Fruit fly (Drosophila melanogaster): ENCODE measurements around the gene CG44532.
A peak's percentile ranks its signal among the peaks of the same experiment; 100 is the strongest.

The CG44532 gene

dm6 chrX:9136776-9137550, 24.9 kb upstream of the CG44532 start (continued):
- TF ChIP-seq stc (GFP tag; IDR thresholded peaks at IDR 0.05) (peak; percentile 52; the same call in 1 of the 2 replicates), CG12769 (tag; optimal IDR thresholded peaks at IDR 0.05) (peak; percentile 37), hkb (optimal IDR thresholded peaks at IDR 0.05) (no peak), hkb (GFP tag; IDR thresholded peaks at IDR 0.05) (peak; percentile 62), CG10209 (GFP tag; optimal IDR thresholded peaks at IDR 0.05) (peak; percentile 22), CG3281 (GFP tag; optimal IDR thresholded peaks at IDR 0.05) (peak; percentile 34), tin (GFP tag; optimal IDR thresholded peaks at IDR 0.05) (peak; percentile 37), Camta (GFP tag; optimal IDR thresholded peaks at IDR 0.05) (peak; percentile 41), lola (GFP tag; optimal IDR thresholded peaks at IDR 0.05) (peak in 1 of 3 experiments; percentile 41), prd (optimal IDR thresholded peaks at IDR 0.05) (no peak), prd (GFP tag; IDR thresholded peaks at IDR 0.05) (peak; percentile 69), zen (tag; optimal IDR thresholded peaks at IDR 0.05) (peak; percentile 60), z (GFP tag; IDR thresholded peaks at IDR 0.05) (no peak), CG3407 (GFP tag; optimal IDR thresholded peaks at IDR 0.05) (peak; percentile 25), hb (GFP tag; IDR thresholded peaks at IDR 0.05; ENCODE audit: partially characterized antibody) (no peak), shn (GFP tag; optimal IDR thresholded peaks at IDR 0.05) (peak; percentile 32), Ssrp (tag; optimal IDR thresholded peaks at IDR 0.05) (peak; percentile 65), sens-2 (GFP tag; IDR thresholded peaks at IDR 0.05) (no peak), dysf (GFP tag; IDR thresholded peaks at IDR 0.05) (peak; percentile 71), Sox102F (GFP tag; optimal IDR thresholded peaks at IDR 0.05) (peak; percentile 74), al (GFP tag; IDR thresholded peaks at IDR 0.05) (no peak), CG2889 (GFP tag; IDR thresholded peaks at IDR 0.05) (no peak), CG16863 (GFP tag; optimal IDR thresholded peaks at IDR 0.05) (peak; percentile 43), fd64A (GFP tag; optimal IDR thresholded peaks at IDR 0.05) (no peak), bigmax (GFP tag; optimal IDR thresholded peaks at IDR 0.05) (no peak), crc (GFP tag; optimal IDR thresholded peaks at IDR 0.05) (peak; percentile 28), chm (GFP tag; IDR thresholded peaks at IDR 0.05) (no peak), amos (GFP tag; IDR thresholded peaks at IDR 0.05; ENCODE audit: partially characterized antibody) (no peak), CG9437 (GFP tag; optimal IDR thresholded peaks at IDR 0.05) (peak; percentile 24), CG8089 (GFP tag; optimal IDR thresholded peaks at IDR 0.05) (peak; percentile 2), dm (GFP tag; optimal IDR thresholded peaks at IDR 0.05) (peak; percentile 5), sens (GFP tag) (peak; percentile 91), pho (GFP tag; optimal IDR thresholded peaks at IDR 0.05) (peak; percentile 7), Sox100B (GFP tag; optimal IDR thresholded peaks at IDR 0.05) (peak; percentile 16), Drgx (GFP tag; IDR thresholded peaks at IDR 0.05) (peak; percentile 6; the same call in 1 of the 2 replicates), CG12391 (tag; optimal IDR thresholded peaks at IDR 0.05) (peak; percentile 56), Ravus (GFP tag; IDR thresholded peaks at IDR 0.05) (no peak), CG8290 (GFP tag; optimal IDR thresholded peaks at IDR 0.05) (no peak), CG8290 (tag; optimal IDR thresholded peaks at IDR 0.05) (no peak), onecut (GFP tag; IDR thresholded peaks at IDR 0.05) (peak; percentile 31; the same call in 1 of the 2 replicates), H2.0 (GFP tag; IDR thresholded peaks at IDR 0.05) (peak; percentile 30), CG10654 (GFP tag; optimal IDR thresholded peaks at IDR 0.05) (peak; percentile 36), trh (GFP tag; optimal IDR thresholded peaks at IDR 0.05) (no peak), ind (GFP tag; optimal IDR thresholded peaks at IDR 0.05) (peak; percentile 16), eyg (GFP tag; optimal IDR thresholded peaks at IDR 0.05) (peak; percentile 16), CG17802 (tag; optimal IDR thresholded peaks at IDR 0.05) (peak; percentile 14), cato (GFP tag; optimal IDR thresholded peaks at IDR 0.05; ENCODE audit: borderline replicate concordance) (no peak), CG4617 (GFP tag; optimal IDR thresholded peaks at IDR 0.05; ENCODE audit: borderline replicate concordance) (no peak), btn (GFP tag; optimal IDR thresholded peaks at IDR 0.05) (peak; percentile 28), CG2678 (tag; optimal IDR thresholded peaks at IDR 0.05) (peak; percentile 63), slbo (GFP tag; IDR thresholded peaks at IDR 0.05) (peak; percentile 45)
